Worm (Caenorhabditis elegans): ENCODE measurements around the gene egg-3.

ce11 chrII:10861305-10861704 lies 22.9 kb downstream of the egg-3 start:
- TF ChIP-seq lin-11 (tag; optimal IDR thresholded peaks at IDR 0.05), result no peak
- no peak for TF ChIP-seq unc-3 (GFP tag; conservative IDR thresholded peaks at IDR 0.05)
- TF ChIP-seq unc-3 (tag; optimal IDR thresholded peaks at IDR 0.05), result no peak
- no peak for TF ChIP-seq zip-5 (tag; optimal IDR thresholded peaks at IDR 0.05)
- no peak for TF ChIP-seq C38D4.7 (GFP tag; optimal IDR thresholded peaks at IDR 0.05)
- no peak for TF ChIP-seq pax-1 (tag; optimal IDR thresholded peaks at IDR 0.05)
